Worm (Caenorhabditis elegans) whole organism, late embryonic: Measurements from ENCODE around the gene math-25.
"Not testable (repeated sequence)": the region's sequence is repeated elsewhere in the genome, so short reads cannot be mapped to it uniquely, and the experiment has no call there.

Experiments used
- F13H6.1 ChIP-seq: sonication (generic microtip); optimal IDR thresholded peaks from 2 replicates; lab custom pipeline; 2016; ENCODE audit warnings: missing genetic modification characterization, missing compliant biosample characterization
- ahr-1 ChIP-seq: sonication (generic microtip); optimal IDR thresholded peaks from 2 replicates; lab custom pipeline; 2016; ENCODE audit warnings: missing genetic modification characterization, missing compliant biosample characterization
- ceh-2 ChIP-seq: sonication (generic microtip); optimal IDR thresholded peaks from 2 replicates; lab custom pipeline; 2016; ENCODE audit warnings: missing genotype, missing genetic modification characterization, missing compliant biosample characterization
- ceh-30 ChIP-seq: fragments of 150-350 bp; optimal IDR thresholded peaks from 2 replicates; lab custom pipeline; 2014; ENCODE audit warnings: missing biosample characterization, missing genetic modification characterization
- ceh-34 ChIP-seq: sonication (generic microtip); optimal IDR thresholded peaks from 2 replicates; lab custom pipeline; 2016; ENCODE audit warnings: mild to moderate bottlenecking, missing genetic modification characterization, missing compliant biosample characterization
- ceh-48 ChIP-seq: sonication (generic microtip); optimal IDR thresholded peaks from 2 replicates; lab custom pipeline; 2016; ENCODE audit warnings: missing genetic modification characterization, inconsistent platforms, missing compliant biosample characterization
- dmd-4 ChIP-seq: sonication (generic microtip); optimal IDR thresholded peaks from 2 replicates; lab custom pipeline; 2016; ENCODE audit warnings: borderline replicate concordance, missing genetic modification characterization, missing compliant biosample characterization
- dve-1 ChIP-seq: sonication (generic microtip); optimal IDR thresholded peaks from 2 replicates; lab custom pipeline; 2017; ENCODE audit warnings: antibody characterized with exemption, mild to moderate bottlenecking, missing genetic modification characterization, missing compliant biosample characterization
- elt-2 ChIP-seq: sonication (generic microtip); optimal IDR thresholded peaks from 2 replicates; lab custom pipeline; 2016; ENCODE audit warnings: missing genetic modification reagents, missing genetic modification characterization, missing compliant biosample characterization
- hlh-13 ChIP-seq: fragments of 200-800 bp; sonication (Bioruptor generic); optimal IDR thresholded peaks from 2 replicates; lab custom pipeline; 2018; ENCODE audit warnings: mild to moderate bottlenecking, missing genetic modification characterization, missing compliant biosample characterization
- hlh-15 ChIP-seq: sonication (generic microtip); optimal IDR thresholded peaks from 2 replicates; lab custom pipeline; 2016; ENCODE audit warnings: missing genetic modification characterization, missing compliant biosample characterization
- hlh-8 ChIP-seq: sonication (generic microtip); optimal IDR thresholded peaks from 2 replicates; lab custom pipeline; 2016; ENCODE audit warnings: missing genotype, missing genetic modification characterization, missing compliant biosample characterization
- madf-2 ChIP-seq: sonication (generic microtip); optimal IDR thresholded peaks from 2 replicates; lab custom pipeline; 2017; ENCODE audit warnings: missing genetic modification characterization, missing compliant biosample characterization
- mec-3 ChIP-seq: sonication (generic microtip); optimal IDR thresholded peaks from 2 replicates; lab custom pipeline; 2016; ENCODE audit warnings: borderline replicate concordance, missing genetic modification characterization, missing compliant biosample characterization
- nhr-11 ChIP-seq: fragments of 150-350 bp; optimal IDR thresholded peaks from 2 replicates; lab custom pipeline; 2014; ENCODE audit warnings: missing biosample characterization, missing genetic modification characterization
- npax-4 ChIP-seq: sonication (generic microtip); optimal IDR thresholded peaks from 2 replicates; lab custom pipeline; 2016; ENCODE audit warnings: missing genetic modification characterization, missing compliant biosample characterization
- pag-3 ChIP-seq: sonication (generic microtip); optimal IDR thresholded peaks from 2 replicates; lab custom pipeline; 2016; ENCODE audit warnings: missing compliant biosample characterization, missing genetic modification characterization, borderline replicate concordance
- pat-9 ChIP-seq: fragments of 200-800 bp; sonication (Bioruptor generic); optimal IDR thresholded peaks from 2 replicates; lab custom pipeline; 2018; ENCODE audit warnings: mild to moderate bottlenecking, missing genetic modification characterization, moderate library complexity, missing compliant biosample characterization
- pha-2 ChIP-seq: sonication (generic microtip); optimal IDR thresholded peaks from 2 replicates; lab custom pipeline; 2017; ENCODE audit warnings: mild to moderate bottlenecking, missing genetic modification characterization, missing compliant biosample characterization
- pqm-1 ChIP-seq: sonication (generic microtip); optimal IDR thresholded peaks from 2 replicates; lab custom pipeline; 2016; ENCODE audit warnings: missing genetic modification characterization, missing compliant biosample characterization
- ref-2 ChIP-seq: sonication (generic microtip); optimal IDR thresholded peaks from 2 replicates; lab custom pipeline; 2016; ENCODE audit warnings: missing genetic modification characterization, missing compliant biosample characterization
- rnt-1 ChIP-seq: sonication (generic microtip); optimal IDR thresholded peaks from 2 replicates; lab custom pipeline; 2016; ENCODE audit warnings: missing genetic modification characterization, missing compliant biosample characterization
- sdc-2 ChIP-seq: sonication (generic microtip); optimal IDR thresholded peaks from 2 replicates; lab custom pipeline; 2016; ENCODE audit warnings: missing genotype, missing genetic modification characterization, missing compliant biosample characterization
- sox-2 ChIP-seq: fragments of 200-800 bp; sonication (Bioruptor generic); IDR thresholded peaks from 2 replicates; pipeline ENCODE4 v1.3.6; 2022; ENCODE audit warnings: missing genetic modification reagents, missing genetic modification characterization, missing compliant biosample characterization
- sox-4 ChIP-seq: sonication (generic microtip); optimal IDR thresholded peaks from 2 replicates; lab custom pipeline; 2017; ENCODE audit warnings: mild to moderate bottlenecking, missing genetic modification characterization, inconsistent platforms, missing compliant biosample characterization
- tbx-2 ChIP-seq: sonication (generic microtip); optimal IDR thresholded peaks from 2 replicates; lab custom pipeline; 2016; ENCODE audit warnings: missing genetic modification characterization, missing compliant biosample characterization
- tbx-7 ChIP-seq: sonication (generic microtip); optimal IDR thresholded peaks from 2 replicates; lab custom pipeline; 2016; ENCODE audit warnings: missing genotype, missing genetic modification characterization, missing compliant biosample characterization
- unc-3 ChIP-seq, 2 experiments: fragments of 200-800 bp in 1 of 2; sonication (Bioruptor generic) in 1 of 2; sonication (generic microtip) in 1 of 2; conservative IDR thresholded peaks in 1 of 2; optimal IDR thresholded peaks in 1 of 2; 2 replicates each; pipeline versions ENCODE4 v1.3.6 to Lab custom; 2016 to 2022; ENCODE audit warnings: missing compliant biosample characterization in 2 of 2, missing genetic modification characterization in 2 of 2, missing genetic modification reagents in 1 of 2
- unc-42 ChIP-seq: sonication (generic microtip); optimal IDR thresholded peaks from 2 replicates; lab custom pipeline; 2016; ENCODE audit warnings: missing genotype, missing genetic modification characterization, missing compliant biosample characterization
- zip-5 ChIP-seq: sonication (generic microtip); optimal IDR thresholded peaks from 2 replicates; lab custom pipeline; 2016; ENCODE audit warnings: missing genetic modification characterization, missing compliant biosample characterization
- ztf-16 ChIP-seq: sonication (generic microtip); optimal IDR thresholded peaks from 2 replicates; lab custom pipeline; 2017; ENCODE audit warnings: missing genetic modification characterization, missing compliant biosample characterization

math-25 gene

DNA sequence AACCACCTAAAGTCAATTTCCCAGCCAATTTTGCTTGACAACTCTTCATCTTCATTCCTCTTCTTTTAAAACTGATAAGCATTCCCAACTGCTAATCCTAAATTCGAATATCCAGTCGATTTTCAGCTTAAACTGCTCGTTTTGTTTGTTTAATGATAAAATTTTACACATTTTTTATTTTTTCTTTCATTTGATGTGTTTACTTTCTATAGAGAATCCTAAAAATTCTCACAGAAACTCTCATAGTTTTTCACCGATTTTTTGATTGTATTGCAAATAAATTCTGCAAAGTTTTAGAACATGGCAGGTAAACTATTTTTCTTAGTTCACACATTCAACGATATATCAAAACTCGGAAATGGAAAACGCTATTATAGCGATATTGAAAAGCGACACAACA is at the start of gene math-25:
Gene math-25, plus strand, starts transcription at position 301 of the 400 bp plus-strand sequence.
- TF ChIP-seq sox-4 (tag; lab: Kevin White, UChicago) (no peak), dve-1 (tag; lab: Kevin White, UChicago) (no peak), dmd-4 (tag; lab: Kevin White, UChicago) (no peak), pat-9 (tag; lab: Kevin White, UChicago) (no peak), npax-4 (no peak), ceh-48 (tag; lab: Kevin White, UChicago) (no peak)
- TF ChIP-seq, all 69 proteins: peak for 0

DNA sequence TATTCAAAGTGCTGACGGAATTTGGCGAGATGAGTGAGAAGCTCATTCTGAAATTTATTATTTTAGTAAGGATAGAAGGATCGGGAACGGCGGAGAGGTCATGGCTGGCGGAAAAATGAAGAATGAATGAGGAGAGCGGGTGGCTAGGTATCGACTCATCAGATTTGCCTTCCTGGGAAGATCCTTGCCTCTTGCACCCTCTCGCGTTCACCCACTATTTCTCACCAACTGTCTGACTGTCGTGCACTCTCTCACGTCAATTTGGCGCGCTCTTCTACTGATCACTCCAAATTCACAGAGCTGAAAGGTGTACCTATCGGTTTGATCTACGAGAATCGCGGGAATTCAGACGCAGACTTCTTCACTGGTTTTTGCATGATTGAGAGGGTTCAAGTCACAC is 47.8 kb upstream of the math-25 start, which contains the start of gene fbxb-97:
Gene fbxb-97, minus strand, starts transcription at position 53 of the 400 bp plus-strand sequence.
- no peak for TF ChIP-seq tbx-7
- TF ChIP-seq unc-42 (tag; lab: Kevin White, UChicago) = no peak
- no peak for TF ChIP-seq hlh-15 (tag; lab: Kevin White, UChicago)
- no peak for TF ChIP-seq F13H6.1 (tag; lab: Kevin White, UChicago)
- TF ChIP-seq madf-2 (tag; lab: Kevin White, UChicago) = no peak

DNA sequence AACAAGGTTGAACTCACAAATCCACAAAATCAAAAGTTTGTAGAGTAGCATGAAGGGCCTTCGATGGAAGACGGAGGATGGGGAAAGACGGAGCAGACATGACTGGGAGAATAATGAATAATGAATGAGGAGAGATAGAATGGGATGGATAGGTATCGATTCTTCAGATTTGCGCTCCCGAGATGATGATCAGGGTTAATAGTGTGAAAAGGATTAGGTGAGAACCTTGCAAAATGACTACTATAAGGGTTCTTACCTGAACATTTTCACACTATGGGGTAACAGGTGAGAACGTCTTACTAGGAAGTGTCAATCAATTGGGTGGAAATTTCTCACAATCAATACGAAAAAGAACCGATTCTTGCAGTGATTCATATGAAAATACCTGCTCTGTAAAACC is 45.6 kb upstream of the math-25 start, which contains the start of gene fbxb-96:
Gene fbxb-96, minus strand, starts transcription at position 101 of the 400 bp plus-strand sequence.
- TF ChIP-seq pha-2 (tag; lab: Kevin White, UChicago) (no peak), madf-2 (tag; lab: Kevin White, UChicago) (no peak), hlh-13 (GFP tag; lab: Kevin White, UChicago) (no peak), pag-3 (tag; lab: Kevin White, UChicago) (no peak), tbx-2 (tag; lab: Kevin White, UChicago) (no peak), elt-2 (no peak), tbx-7 (no peak), ceh-30 (no peak), sdc-2 (tag; lab: Kevin White, UChicago) (no peak), ahr-1 (tag; lab: Kevin White, UChicago) (no peak), unc-3 (GFP tag; conservative IDR thresholded peaks at IDR 0.05; lab: Robert Waterston, UW) (no peak), unc-3 (tag; optimal IDR thresholded peaks at IDR 0.05; lab: Kevin White, UChicago) (no peak), mec-3 (no peak), rnt-1 (no peak)
- TF ChIP-seq, all 69 proteins: peak for 0

DNA sequence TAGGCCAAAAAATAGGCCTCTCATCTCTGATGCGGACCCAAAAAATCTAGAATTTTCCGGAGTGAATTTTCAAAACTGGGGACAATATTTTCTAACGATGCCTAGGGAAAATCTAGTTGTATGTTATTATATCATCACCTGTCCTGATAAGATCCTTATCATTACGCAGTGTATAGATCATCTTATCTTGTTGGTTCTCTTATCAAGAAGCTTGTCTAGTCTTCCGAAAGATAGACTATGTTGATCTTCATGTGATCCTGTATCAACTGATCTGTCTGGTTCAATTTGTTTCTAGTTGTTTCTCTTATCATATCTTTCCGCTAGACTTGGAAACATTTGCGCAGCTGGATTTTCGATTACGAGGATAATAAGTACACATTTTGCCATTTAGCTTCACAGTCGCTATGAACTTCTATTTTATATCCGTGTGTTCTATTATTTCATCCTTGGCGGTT is 45.0 kb upstream of the math-25 start, which contains the start of gene C52E2.3:
Gene C52E2.3, plus strand, starts transcription at position 405 of the 455 bp plus-strand sequence.
- TF ChIP-seq ztf-16 (tag; lab: Kevin White, UChicago) (no peak), elt-2 (peak; percentile 89)

DNA sequence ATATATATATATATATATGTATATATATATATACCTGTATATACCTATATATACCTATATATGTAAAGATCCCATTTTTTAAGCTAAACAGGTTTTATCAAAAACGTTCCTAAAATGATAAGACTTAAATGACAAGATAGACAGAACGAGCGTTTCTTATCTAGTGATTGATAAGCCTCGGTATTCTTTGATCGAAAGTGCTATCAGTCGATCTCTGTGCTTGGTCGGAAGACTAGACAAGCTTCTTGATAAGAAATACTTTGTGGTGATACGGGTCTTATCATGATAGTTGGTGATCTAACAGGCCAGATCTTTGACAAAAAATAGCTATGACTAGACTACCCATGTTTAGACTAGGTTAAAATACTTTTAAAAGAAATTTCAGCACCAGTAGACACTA is 44.1 kb upstream of the math-25 start:
- TF ChIP-seq elt-2 (peak; percentile 99), pqm-1 (tag; lab: Kevin White, UChicago) (peak; percentile 79), nhr-11 (tag; lab: Kevin White, UChicago) (no peak)
- TF ChIP-seq, all 69 proteins: peak for 2

DNA sequence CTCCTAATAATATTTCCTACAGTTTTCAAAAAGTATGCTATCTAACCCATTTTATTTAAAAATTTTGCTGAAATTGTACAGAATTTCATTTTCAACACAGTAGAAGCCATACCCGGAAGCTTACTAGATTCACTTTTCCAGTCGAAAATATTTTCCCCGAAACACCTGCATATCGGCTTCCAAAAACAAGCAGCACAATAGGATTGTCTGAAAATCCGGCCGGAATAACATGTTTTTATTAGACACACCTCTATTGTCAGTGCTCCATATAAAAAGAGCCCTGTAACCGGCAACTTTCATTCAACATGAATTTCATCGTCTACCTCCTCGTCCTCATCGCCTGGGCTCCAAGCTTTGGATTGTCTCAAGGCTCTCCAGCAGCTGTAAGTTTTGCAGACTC is 43.4 kb upstream of the math-25 start, which contains the start of gene C52E2.2:
Gene C52E2.2, plus strand, starts transcription at position 301 of the 400 bp plus-strand sequence.
- TF ChIP-seq dve-1 (tag; lab: Kevin White, UChicago) (no peak), hlh-8 (tag; lab: Kevin White, UChicago) (no peak), F13H6.1 (tag; lab: Kevin White, UChicago) (no peak), ceh-34 (no peak), madf-2 (tag; lab: Kevin White, UChicago) (no peak), npax-4 (no peak), ref-2 (tag; lab: Kevin White, UChicago) (no peak), ceh-2 (tag; lab: Kevin White, UChicago) (no peak)

DNA sequence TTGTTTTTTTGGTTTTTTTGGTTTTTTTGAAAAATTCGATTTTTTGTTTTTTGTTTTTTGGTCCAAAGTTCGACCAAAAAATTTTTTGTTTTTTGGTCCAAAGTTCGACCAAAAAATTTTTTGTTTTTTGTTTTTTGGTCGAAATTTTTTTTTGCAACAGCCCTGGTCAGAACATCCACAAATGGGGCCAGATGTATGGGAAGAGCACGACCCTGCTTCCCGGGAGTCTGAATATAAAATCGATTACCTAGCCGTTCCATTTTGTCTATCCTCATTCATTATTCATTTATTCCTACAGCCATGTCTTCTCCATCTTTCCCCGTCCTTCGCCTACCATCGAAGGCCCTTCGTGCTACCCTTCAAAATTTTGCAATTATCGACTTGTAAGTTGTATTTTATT is 41.8 kb upstream of the math-25 start, which contains the start of gene fbxb-95:
Gene fbxb-95, plus strand, starts transcription at position 301 of the 400 bp plus-strand sequence.
- TF ChIP-seq sox-2 (GFP tag; lab: Robert Waterston, UW); rnt-1; zip-5 (tag; lab: Kevin White, UChicago): not testable (repeated sequence)
